Fruit fly (Drosophila melanogaster): ENCODE data around the gene Nf-YA.

- no peak for TF ChIP-seq CG14655 (GFP tag; optimal IDR thresholded peaks at IDR 0.05)
- TF ChIP-seq CG15710 (tag; optimal IDR thresholded peaks at IDR 0.05), result no peak
- no peak for TF ChIP-seq Pif1B (GFP tag; optimal IDR thresholded peaks at IDR 0.05)
- no peak for TF ChIP-seq CG10348 (GFP tag; IDR thresholded peaks at IDR 0.05)
- no peak for TF ChIP-seq Snoo (tag; optimal IDR thresholded peaks at IDR 0.05)
- no peak for TF ChIP-seq EcR (GFP tag; optimal IDR thresholded peaks at IDR 0.05)
- TF ChIP-seq CG13204 (GFP tag; optimal IDR thresholded peaks at IDR 0.05), result no peak
- TF ChIP-seq CG8301 (tag; optimal IDR thresholded peaks at IDR 0.05), result no peak
- TF ChIP-seq CG32121 (GFP tag; IDR thresholded peaks at IDR 0.05), result no peak
- no peak for TF ChIP-seq CG34367 (tag; optimal IDR thresholded peaks at IDR 0.05)
- TF ChIP-seq CG17806 (tag; optimal IDR thresholded peaks at IDR 0.05), result no peak
- no peak for TF ChIP-seq Pif1A (GFP tag; optimal IDR thresholded peaks at IDR 0.05)
These were observed 23.7 kb upstream of the Nf-YA start for dm6 chr3L:9465652-9466244.

Data from whole organism, pupa.